Worm (Caenorhabditis elegans) whole organism, dauer: Measurements from ENCODE around the gene mbk-1.

Experiments used
- unc-62 ChIP-seq: sonication (generic microtip); optimal IDR thresholded peaks from 2 replicates; lab custom pipeline; 2017; ENCODE audit warnings: missing biosample characterization, missing genetic modification reagents, missing genetic modification characterization

The mbk-1 gene

DNA sequence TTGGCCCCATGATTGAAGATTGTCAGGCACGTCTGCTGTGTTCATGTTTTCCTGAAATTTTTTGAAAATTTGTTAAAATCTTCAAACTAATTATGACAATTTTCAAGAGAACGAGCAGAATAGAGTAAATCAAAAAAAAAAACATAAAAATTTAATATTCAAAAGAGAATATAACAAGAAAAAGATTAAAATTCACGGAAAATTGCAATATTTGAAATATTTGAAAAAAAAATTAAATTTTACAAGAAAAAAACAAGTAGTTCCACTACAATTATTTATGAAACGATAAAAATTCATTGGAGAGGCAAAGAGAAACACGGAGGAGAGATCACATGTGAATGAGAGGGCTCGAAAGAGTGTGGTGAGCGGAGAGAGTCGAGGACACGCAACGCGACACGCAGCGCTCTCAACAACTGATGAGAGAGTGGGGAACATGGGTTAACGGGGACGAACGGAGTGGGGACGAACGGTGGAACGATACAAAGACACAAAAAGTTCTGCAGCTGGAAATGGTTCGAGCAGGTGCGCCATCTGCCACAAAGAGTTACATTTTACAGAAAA, at the start of gene mbk-1:
mbk-1 (minus strand) TSS at position 51 of the 561 bp plus-strand sequence.
- no peak for TF ChIP-seq unc-62 (GFP tag; lab: Kevin White, UChicago)

DNA sequence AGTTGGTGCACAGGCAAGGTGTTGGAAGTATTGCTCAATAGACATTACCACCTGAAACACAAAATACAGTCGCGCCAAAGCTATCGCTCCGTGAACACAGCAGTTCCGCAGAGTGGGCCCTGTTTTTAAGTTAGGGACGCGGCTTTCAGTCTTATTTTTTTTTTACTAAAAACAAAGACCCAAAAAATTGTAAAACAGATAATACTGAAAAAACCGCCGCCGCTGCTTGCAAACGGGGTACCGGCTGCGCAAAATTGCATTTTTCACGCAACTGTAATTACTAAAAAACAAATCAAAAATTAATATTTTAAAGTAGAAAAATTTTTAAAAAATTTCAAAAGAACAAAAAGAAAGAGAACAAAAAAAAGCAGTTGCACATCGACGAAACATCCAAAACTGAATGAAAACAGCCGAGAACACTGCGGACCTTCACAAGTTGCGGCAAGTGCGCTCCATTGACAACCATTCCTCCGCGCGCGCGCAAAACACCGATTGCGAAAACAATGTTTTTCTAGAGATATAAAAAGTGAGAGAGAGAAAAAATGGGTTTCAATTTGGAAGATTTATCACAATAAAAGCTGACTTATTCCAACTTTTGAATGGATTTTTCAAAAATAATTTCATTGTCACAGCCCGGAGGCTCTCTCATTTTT, 48.6 kb upstream of the mbk-1 start, which contains the start of gene F31F6.3:
F31F6.3 (minus strand) TSS at position 51 of the 653 bp plus-strand sequence.
- no peak for TF ChIP-seq unc-62 (GFP tag; lab: Kevin White, UChicago)

DNA sequence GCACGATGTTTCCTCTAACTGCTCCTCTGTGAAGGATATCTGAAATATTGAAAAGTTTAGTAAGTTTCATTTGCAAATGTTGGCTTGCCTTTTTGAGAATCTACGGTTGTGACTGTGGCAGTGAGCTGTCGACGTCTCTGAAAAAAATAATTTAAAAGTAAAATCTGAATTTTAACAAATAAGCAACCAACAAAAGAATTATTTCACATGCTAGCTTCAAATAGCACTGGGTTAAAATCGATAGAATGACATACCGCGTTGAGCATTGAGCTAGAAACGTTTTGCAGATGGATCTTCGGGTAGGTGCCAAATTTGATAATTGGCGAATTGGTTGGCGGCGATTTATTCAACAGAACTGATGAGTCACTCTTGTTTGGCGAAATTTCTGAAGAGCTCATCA, 47.4 kb upstream of the mbk-1 start, which contains the start of gene F31F6.2:
F31F6.2 (minus strand) TSS at position 101 of the 400 bp plus-strand sequence.
- no peak for TF ChIP-seq unc-62 (GFP tag; lab: Kevin White, UChicago)

DNA sequence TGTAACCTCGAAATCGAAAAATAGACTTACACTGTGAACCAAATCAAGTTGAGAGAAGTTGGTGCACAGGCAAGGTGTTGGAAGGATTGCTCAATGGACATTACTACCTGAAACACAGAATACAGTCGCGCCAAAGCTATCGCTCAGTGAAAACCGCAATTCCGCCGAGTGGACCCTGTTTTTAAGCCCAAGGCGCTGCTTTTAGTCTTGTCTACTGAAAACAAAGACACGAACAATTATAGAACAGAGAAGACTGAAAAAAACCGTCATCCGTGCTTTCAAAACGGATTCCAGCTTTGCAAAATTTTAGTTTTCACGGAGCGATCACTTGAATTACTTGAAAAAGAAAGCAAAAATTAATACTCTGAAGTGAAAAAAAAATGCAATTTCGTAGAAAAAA, 43.9 kb upstream of the mbk-1 start, which contains the start of gene F31F6.1:
F31F6.1 (minus strand) TSS at position 101 of the 400 bp plus-strand sequence.
- TF ChIP-seq unc-62 (GFP tag; lab: Kevin White, UChicago), result no peak

DNA sequence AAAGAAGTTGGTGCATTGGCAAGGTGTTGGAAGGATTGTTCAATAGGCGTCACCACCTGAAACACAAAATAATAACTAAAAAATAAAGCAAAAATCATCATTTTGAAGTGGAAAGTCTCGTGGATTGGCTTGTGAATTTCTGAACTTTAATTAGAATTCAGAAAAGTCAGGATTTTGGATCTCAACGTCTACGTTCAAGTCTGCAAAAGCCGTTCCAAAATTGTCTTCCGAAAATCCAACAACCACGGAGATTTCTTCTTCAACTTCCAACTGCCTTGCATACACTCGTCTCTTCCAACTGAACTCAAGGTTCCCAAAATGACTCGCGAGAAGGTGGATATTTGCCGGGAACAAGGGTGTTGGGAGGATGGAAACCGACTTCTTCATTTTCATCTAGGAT, 41.4 kb upstream of the mbk-1 start, which contains the start of gene C27C12.3:
C27C12.3 (minus strand) TSS at position 101 of the 400 bp plus-strand sequence.
- TF ChIP-seq unc-62 (GFP tag; lab: Kevin White, UChicago), result no peak

DNA sequence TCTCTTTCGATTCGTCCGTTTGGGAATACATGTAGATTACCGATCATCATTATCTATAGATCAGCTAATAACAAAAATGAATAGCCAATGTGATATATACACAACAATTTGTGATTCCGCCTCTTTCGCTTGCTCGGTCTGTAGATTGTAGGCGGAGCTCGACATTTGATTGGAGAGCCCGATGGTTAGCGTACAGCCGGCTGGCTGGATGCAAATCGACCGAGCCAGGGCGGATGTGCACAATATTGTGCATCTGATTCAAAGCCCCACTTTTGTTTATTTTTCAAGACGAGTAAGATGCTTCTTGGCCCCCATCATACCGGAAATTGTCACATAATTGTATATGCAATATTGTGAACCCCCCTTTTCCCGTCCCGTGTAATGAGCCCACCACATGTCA, 37.4 kb upstream of the mbk-1 start, which contains the start of gene dmd-4:
dmd-4 (minus strand) TSS at position 101 of the 400 bp plus-strand sequence.
- no peak for TF ChIP-seq unc-62 (GFP tag; lab: Kevin White, UChicago)

DNA sequence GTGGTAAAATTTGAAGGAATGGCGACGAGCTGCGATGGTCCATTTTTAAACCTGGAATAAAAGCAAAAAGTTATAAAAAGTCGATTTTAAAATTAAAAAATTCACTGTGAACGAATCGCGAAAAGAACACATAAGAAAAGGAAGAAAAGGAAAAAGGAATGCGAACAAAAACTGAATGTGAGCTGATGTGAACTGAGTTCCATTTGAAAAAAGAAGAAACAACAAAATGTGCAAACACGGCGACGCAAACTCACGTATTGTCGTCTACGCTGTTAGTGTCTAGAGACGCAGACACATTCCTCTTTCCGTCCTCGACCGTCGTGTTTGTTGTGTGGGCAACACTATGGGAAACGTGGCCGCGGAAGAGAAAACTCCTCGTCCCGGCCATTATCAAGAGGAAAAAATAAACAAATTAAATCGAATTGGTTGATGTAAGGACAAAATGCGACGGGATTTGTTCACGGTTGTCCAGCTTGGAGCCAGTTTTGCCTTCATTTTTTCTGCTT, 29.4 kb upstream of the mbk-1 start, which contains the start of the genes C27C12.1 and C27C12.4:
C27C12.1 (minus strand) TSS at position 51 of the 506 bp plus-strand sequence.
C27C12.4 (plus strand) TSS at position 375 of the 506 bp plus-strand sequence.
- no peak for TF ChIP-seq unc-62 (GFP tag; lab: Kevin White, UChicago)

DNA sequence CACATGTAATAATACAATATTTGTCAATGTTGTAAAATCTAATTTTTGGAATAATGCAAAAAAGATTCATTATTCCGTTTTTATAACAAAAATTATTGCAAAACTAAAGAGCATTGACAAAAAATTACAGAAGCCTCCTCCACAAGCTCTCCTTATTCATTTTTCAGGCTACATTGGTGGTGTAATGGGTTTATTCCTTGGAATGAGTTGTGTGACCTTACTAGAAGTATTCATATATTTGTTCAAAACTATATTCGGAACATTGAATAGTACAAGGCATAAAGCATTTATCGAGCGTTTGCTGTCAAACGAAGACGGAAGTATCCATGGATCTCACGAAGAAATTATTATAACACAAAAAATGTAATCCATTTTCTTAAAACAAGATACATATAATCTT, 27.6 kb upstream of the mbk-1 start:
- TF ChIP-seq unc-62 (GFP tag; lab: Kevin White, UChicago), result no peak

DNA sequence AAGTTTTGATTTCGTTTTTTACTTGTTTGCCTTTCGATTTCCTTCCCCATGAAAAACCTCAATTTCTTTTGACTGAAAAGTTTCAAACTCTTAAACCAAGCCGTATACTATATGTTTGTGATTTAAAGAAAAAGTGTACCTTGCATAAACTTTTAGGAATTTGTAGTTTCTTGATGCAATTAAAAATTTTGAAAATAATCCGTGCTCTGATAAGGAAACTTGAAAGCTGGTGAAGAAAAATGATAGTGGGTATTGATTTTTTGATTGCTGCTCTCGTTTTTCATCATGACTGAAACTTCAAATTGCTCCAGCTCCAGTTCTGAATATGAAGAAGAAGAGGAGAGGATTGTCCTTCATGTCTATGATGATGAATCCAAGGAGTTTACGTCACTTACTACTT, 24.7 kb upstream of the mbk-1 start, which contains the start of gene acd-3:
acd-3 (plus strand) TSS at position 222 of the 400 bp plus-strand sequence.
- no peak for TF ChIP-seq unc-62 (GFP tag; lab: Kevin White, UChicago)

DNA sequence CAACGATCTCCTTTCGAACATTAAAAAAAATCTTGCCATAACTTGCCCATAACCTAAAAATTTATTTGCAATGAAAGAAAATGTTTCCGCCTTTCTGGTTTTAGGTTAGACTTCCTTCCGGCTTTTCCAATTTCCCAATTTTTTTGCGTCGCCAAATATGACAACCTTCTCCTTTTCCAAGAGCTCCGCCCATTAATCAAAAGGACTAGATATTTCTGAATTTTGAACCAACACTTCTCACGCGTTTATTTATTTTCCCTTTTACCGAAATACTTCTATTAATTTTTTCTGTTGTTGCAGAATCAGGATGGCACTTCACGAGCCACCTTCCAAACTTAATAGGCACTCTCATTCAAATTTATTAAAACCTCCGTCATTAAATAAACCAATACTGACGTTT, 21.3 kb upstream of the mbk-1 start, which contains the start of gene egrh-1:
egrh-1 (plus strand) TSS at position 301 of the 400 bp plus-strand sequence.
- no peak for TF ChIP-seq unc-62 (GFP tag; lab: Kevin White, UChicago)

DNA sequence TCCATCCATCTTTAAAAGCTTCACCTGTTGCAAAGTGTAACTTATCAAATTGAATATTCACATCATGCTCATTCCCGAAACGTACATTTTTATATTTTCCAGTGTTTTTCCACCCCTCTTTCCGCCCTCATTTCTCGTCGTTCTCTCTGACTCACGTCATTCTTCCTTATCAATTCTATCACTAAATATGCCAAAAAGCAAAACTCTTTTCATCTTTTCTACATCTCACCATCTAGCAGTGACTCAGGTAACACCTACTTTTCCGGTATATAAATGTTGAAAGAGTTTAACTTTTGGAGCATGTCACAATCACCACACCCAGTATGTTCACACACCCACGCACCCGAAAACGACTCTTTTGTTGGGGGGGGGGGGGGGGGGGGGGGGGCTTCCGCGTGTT, 20.1 kb upstream of the mbk-1 start:
- no peak for TF ChIP-seq unc-62 (GFP tag; lab: Kevin White, UChicago)

DNA sequence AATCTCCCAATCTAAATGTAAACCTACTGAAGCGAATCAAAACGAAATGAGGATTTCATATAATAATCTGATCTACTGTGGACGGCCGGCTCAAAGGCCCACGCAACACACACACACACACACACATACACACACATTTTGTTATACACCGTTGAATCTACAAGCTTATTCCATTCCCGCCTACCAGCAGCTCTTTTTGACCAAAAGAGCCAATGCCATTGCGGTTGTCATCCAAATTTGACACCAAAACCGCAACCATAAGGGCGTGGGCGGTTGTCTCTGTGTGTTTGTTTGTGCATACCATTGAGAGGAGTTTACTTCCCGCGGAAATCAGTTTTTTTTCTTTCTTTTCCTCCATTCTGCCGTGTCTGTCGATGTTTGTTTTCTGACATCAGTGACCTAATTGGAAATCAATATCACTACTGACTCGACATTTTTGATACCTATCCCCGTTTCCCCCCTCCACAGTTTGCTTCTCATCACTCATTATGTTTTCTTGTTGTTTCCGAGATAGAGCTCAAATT, 18.6 kb upstream of the mbk-1 start:
- TF ChIP-seq unc-62 (GFP tag; lab: Kevin White, UChicago), result no peak

DNA sequence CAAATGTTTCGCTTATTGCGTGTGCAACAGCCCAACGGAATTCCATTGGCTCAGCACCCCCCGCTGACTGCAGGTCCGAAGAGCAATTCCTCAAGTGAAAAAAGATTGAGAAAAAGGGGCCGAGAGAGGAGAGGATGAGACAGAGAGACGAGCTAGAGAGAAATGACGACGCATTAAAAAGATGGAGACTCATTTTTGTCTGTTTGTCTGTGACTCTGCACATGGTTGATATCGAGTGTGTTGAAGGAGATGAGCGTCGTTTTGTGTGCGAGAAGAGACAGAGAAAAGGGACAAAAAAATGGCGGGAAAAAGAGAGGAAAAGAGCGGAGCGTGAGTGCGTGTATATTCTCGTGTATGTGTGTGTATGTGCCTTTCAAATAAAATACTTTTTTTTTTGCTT, 16.7 kb upstream of the mbk-1 start:
- TF ChIP-seq unc-62 (GFP tag; lab: Kevin White, UChicago), result no peak

DNA sequence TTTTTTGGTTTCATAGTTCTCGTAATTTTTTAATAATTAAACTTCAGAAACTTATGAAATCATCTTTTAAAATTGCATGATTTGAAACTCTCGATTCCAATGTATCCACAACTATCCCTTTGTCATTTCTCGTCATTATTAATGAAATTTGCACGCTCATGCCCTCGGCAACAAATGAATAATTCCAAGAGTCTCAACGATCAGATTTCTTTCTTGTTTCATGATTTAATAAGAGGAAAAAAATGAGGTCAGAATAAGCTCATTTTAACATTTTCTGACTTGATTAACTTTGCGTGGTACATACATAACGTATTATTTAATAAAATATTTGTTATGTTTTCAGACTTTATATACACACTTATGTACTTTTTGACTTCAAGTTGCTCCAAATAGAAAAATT, 14.0 kb upstream of the mbk-1 start:
- TF ChIP-seq unc-62 (GFP tag; lab: Kevin White, UChicago), result no peak

DNA sequence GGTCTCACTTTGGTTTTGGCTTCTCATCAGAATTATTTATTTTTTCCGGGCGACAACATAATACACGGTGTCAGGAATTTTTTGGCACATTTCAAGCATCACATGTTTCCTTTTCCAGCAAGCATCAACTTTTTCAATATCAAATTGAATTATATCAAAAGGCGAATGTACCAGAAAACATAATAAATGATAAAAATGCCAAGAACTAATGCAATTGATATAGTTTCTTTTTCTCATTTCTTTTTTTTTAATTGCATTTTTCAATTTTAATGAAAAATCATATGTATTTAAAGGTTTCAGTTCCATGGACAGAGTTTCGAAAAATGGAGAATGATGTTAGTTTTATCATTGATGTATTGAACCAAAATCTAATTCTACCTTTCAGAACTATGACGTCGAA, 7.2 kb upstream of the mbk-1 start, which contains the start of gene dpf-2:
dpf-2 (plus strand) TSS at position 301 of the 400 bp plus-strand sequence.
- TF ChIP-seq unc-62 (GFP tag; lab: Kevin White, UChicago), result no peak

DNA sequence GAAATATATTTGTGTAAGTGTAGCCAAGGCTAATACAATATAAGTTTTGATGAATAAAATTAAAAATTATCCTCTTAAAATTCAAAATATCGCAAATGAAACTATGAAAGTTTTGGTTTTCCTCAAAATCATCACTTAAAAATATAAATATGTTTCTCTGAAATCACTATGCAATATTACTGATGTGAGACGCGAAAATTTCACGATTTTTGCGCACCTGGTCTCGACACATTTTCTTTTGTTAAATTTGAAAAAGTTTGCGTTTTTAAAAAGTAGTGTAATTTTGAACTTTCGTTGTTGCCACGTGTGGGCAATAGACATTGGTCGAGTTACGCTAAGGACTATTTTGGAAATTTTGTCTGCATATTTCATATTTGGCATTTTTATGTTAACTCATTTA, 4.4 kb upstream of the mbk-1 start:
- TF ChIP-seq unc-62 (GFP tag; lab: Kevin White, UChicago), result no peak
